Worm (Caenorhabditis elegans) whole organism, L3 larva: ENCODE data around the gene vit-2.

Source experiments
- R02D3.7 ChIP-seq: fragments of 150-350 bp; optimal IDR thresholded peaks from 2 replicates; lab custom pipeline; 2014; ENCODE audit warnings: missing biosample characterization, missing genetic modification characterization
- ama-1 ChIP-seq: fragments of 150-350 bp; optimal IDR thresholded peaks from 2 replicates; lab custom pipeline; 2018
- ceh-28 ChIP-seq: fragments of 150-350 bp; optimal IDR thresholded peaks from 2 replicates; lab custom pipeline; 2014; ENCODE audit warnings: missing biosample characterization, missing genetic modification reagents, missing genetic modification characterization
- elt-2 ChIP-seq: sonication (generic microtip); optimal IDR thresholded peaks from 2 replicates; lab custom pipeline; 2016; ENCODE audit warnings: missing genetic modification reagents, mild to moderate bottlenecking, missing genetic modification characterization, missing compliant biosample characterization
- eor-1 ChIP-seq, 2 experiments: fragments of 150-350 bp; optimal IDR thresholded peaks; 2 replicates each; lab custom pipeline; 2014 to 2018; ENCODE audit warnings: missing biosample characterization in 2 of 2, missing genetic modification characterization in 2 of 2
- lin-15B ChIP-seq: fragments of 150-350 bp; optimal IDR thresholded peaks from 2 replicates; lab custom pipeline; 2014; ENCODE audit warnings: missing biosample characterization, missing genetic modification characterization
- lin-39 ChIP-seq: fragments of 150-350 bp; optimal IDR thresholded peaks from 2 replicates; lab custom pipeline; 2018; ENCODE audit warnings: missing biosample characterization, missing genetic modification reagents, missing genetic modification characterization
- nhr-25 ChIP-seq: sonication (generic microtip); optimal IDR thresholded peaks from 2 replicates; lab custom pipeline; 2017; ENCODE audit warnings: missing biosample characterization, missing genetic modification characterization
- unc-62 ChIP-seq: fragments of 150-350 bp; sonication (generic microtip); optimal IDR thresholded peaks from 4 replicates; lab custom pipeline; 2014; ENCODE audit warnings: missing biosample characterization, missing genetic modification reagents, missing genetic modification characterization

ce11 chrX:5059163-5059562 lies 41.7 kb upstream of the vit-2 start, which contains the start of gene C24H10.4:
- TF ChIP-seq nhr-25 (no peak), eor-1 (tag; optimal IDR thresholded peaks at IDR 0.05; lab: Kevin White, UChicago) (no peak), elt-2 (tag; lab: Kevin White, UChicago) (no peak), ama-1 (lab: Kevin White, UChicago) (no peak), R02D3.7 (tag; lab: Kevin White, UChicago) (no peak), lin-15B (no peak), ceh-28 (tag; lab: Kevin White, UChicago) (no peak), lin-39 (tag; lab: Kevin White, UChicago) (no peak), unc-62 (GFP tag; lab: Kevin White, UChicago) (no peak)
